Fruit fly (Drosophila melanogaster): ENCODE data around the gene Akt.

Akt gene

DNA sequence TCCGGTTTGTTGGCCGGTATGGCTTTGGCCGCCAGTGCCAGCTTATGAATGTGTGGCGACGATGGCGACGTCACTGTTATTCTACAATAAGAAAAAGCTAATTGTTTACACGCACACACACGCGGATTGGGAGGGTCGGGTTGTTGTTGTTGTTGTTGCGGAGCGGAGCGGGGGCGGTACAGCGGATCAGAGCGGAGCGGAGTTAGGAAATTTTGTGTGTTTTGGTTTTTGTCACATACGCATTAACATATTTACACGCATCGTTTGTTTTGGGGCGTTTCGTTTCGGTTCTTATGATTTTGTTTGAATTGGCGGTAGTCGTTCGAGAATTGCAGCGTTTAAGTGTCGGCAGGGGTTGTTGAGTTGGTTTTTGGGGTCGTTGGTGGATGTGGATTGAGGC is 29.8 kb upstream of the Akt start (continued):
- TF ChIP-seq bigmax (GFP tag; optimal IDR thresholded peaks at IDR 0.05), result no peak
- no peak for TF ChIP-seq CG7556 (GFP tag; optimal IDR thresholded peaks at IDR 0.05)
- no peak for TF ChIP-seq CG10267 (tag; optimal IDR thresholded peaks at IDR 0.05)
- TF ChIP-seq CG3726 (GFP tag; IDR thresholded peaks at IDR 0.05), result no peak
- no peak for TF ChIP-seq fd102C (GFP tag; optimal IDR thresholded peaks at IDR 0.05)
- TF ChIP-seq exex (tag; optimal IDR thresholded peaks at IDR 0.05), result no peak
- peak; percentile 10 for TF ChIP-seq CG12659 (GFP tag; optimal IDR thresholded peaks at IDR 0.05)
- no peak for TF ChIP-seq CG18262 (tag; optimal IDR thresholded peaks at IDR 0.05)
- TF ChIP-seq CG2875 (GFP tag; optimal IDR thresholded peaks at IDR 0.05), result peak; percentile 69
- no peak for TF ChIP-seq sqz (GFP tag; optimal IDR thresholded peaks at IDR 0.05)
- TF ChIP-seq btn (GFP tag; optimal IDR thresholded peaks at IDR 0.05), result no peak
- no peak for TF ChIP-seq danr (GFP tag; IDR thresholded peaks at IDR 0.05)
- TF ChIP-seq CG10209 (GFP tag; optimal IDR thresholded peaks at IDR 0.05), result peak; percentile 50
- TF ChIP-seq E2f2 (GFP tag; IDR thresholded peaks at IDR 0.05), result no peak
- TF ChIP-seq Fer2 (tag; optimal IDR thresholded peaks at IDR 0.05), result no peak
- TF ChIP-seq gcm2 (GFP tag; optimal IDR thresholded peaks at IDR 0.05), result no peak
- no peak for TF ChIP-seq cas (GFP tag; IDR thresholded peaks at IDR 0.05)
- TF ChIP-seq da (GFP tag; optimal IDR thresholded peaks at IDR 0.05), result no peak
- no peak for TF ChIP-seq CG11456 (GFP tag; IDR thresholded peaks at IDR 0.05)
- no peak for TF ChIP-seq Sox102F (GFP tag; optimal IDR thresholded peaks at IDR 0.05)
- TF ChIP-seq h (optimal IDR thresholded peaks at IDR 0.05), result no peak
- peak; percentile 47; the same call in 1 of the 2 replicates for TF ChIP-seq Rfx (GFP tag; IDR thresholded peaks at IDR 0.05)
- no peak for TF ChIP-seq pfk (GFP tag; optimal IDR thresholded peaks at IDR 0.05)
- TF ChIP-seq CG4854 (GFP tag; optimal IDR thresholded peaks at IDR 0.05), result no peak
- no peak for TF ChIP-seq hb (GFP tag; IDR thresholded peaks at IDR 0.05; ENCODE audit: partially characterized antibody)
- TF ChIP-seq CG2129 (GFP tag; IDR thresholded peaks at IDR 0.05; ENCODE audit: partially characterized antibody), result no peak
- peak; percentile 28 for TF ChIP-seq NC2β (GFP tag; optimal IDR thresholded peaks at IDR 0.05)
- no peak for TF ChIP-seq lab (GFP tag; optimal IDR thresholded peaks at IDR 0.05)
- peak; percentile 22 for TF ChIP-seq CG4707 (GFP tag; optimal IDR thresholded peaks at IDR 0.05)
- TF ChIP-seq CG3847 (GFP tag; IDR thresholded peaks at IDR 0.05), result no peak
- no peak for TF ChIP-seq tin (GFP tag; optimal IDR thresholded peaks at IDR 0.05)
- peak; percentile 3 for TF ChIP-seq CG6654 (GFP tag; optimal IDR thresholded peaks at IDR 0.05)
- TF ChIP-seq CG32532 (GFP tag; IDR thresholded peaks at IDR 0.05), result no peak
- no peak for TF ChIP-seq CG14710 (tag; optimal IDR thresholded peaks at IDR 0.05)
- TF ChIP-seq Meics (GFP tag; optimal IDR thresholded peaks at IDR 0.05), result peak; percentile 43
- no peak for TF ChIP-seq bowl (GFP tag; IDR thresholded peaks at IDR 0.05)
- TF ChIP-seq Med (GFP tag), result peak; percentile 76
- TF ChIP-seq CG1647 (GFP tag; optimal IDR thresholded peaks at IDR 0.05), result no peak
- no peak for TF ChIP-seq sisA (GFP tag; IDR thresholded peaks at IDR 0.05)
- no peak for TF ChIP-seq maf-S (GFP tag; optimal IDR thresholded peaks at IDR 0.05)
- no peak for TF ChIP-seq D (optimal IDR thresholded peaks at IDR 0.05)
- TF ChIP-seq D (GFP tag; optimal IDR thresholded peaks at IDR 0.05), result no peak
- TF ChIP-seq Nf-YA (GFP tag; IDR thresholded peaks at IDR 0.05), result no peak
- peak; percentile 48 for TF ChIP-seq CG12219 (GFP tag; optimal IDR thresholded peaks at IDR 0.05)
- TF ChIP-seq stc (GFP tag; IDR thresholded peaks at IDR 0.05), result no peak
- TF ChIP-seq inv (GFP tag; IDR thresholded peaks at IDR 0.05; ENCODE audit: partially characterized antibody), result no peak
- no peak for TF ChIP-seq luna (GFP tag; optimal IDR thresholded peaks at IDR 0.05)
- TF ChIP-seq wdn (GFP tag; IDR thresholded peaks at IDR 0.05), result no peak
- TF ChIP-seq Ptx1 (GFP tag; IDR thresholded peaks at IDR 0.05), result no peak
- no peak for TF ChIP-seq aop (GFP tag; IDR thresholded peaks at IDR 0.05)
- no peak for TF ChIP-seq CG13775 (GFP tag; optimal IDR thresholded peaks at IDR 0.05)
- no peak for TF ChIP-seq Ada2b (GFP tag; IDR thresholded peaks at IDR 0.05)
- TF ChIP-seq CG15601 (tag; optimal IDR thresholded peaks at IDR 0.05), result no peak
